Fruit fly (Drosophila melanogaster) whole organism, pupa: Measurements from ENCODE around the gene Ugt302E1.

ENCODE experiments used
- CG10348 ChIP-seq: fragments of 200-800 bp; sonication (Bioruptor generic); IDR thresholded peaks from 2 replicates; pipeline ENCODE4 v1.3.6; 2022; ENCODE audit warnings: missing biosample characterization, missing genetic modification characterization
- CG12605 ChIP-seq: fragments of 200-800 bp; sonication (Bioruptor generic); IDR thresholded peaks from 2 replicates; pipeline ENCODE4 v1.3.6; 2022; ENCODE audit warnings: missing biosample characterization, missing genetic modification characterization
- CG13204 ChIP-seq: fragments of 200-800 bp; sonication (Bioruptor generic); optimal IDR thresholded peaks from 2 replicates; lab custom pipeline; 2018; ENCODE audit warnings: missing biosample characterization, mild to moderate bottlenecking, missing genetic modification characterization, moderate library complexity
- CG14655 ChIP-seq: fragments of 200-800 bp; sonication (Bioruptor generic); optimal IDR thresholded peaks from 3 replicates; lab custom pipeline; 2017; ENCODE audit warnings: mild to moderate bottlenecking, missing biosample characterization, missing genetic modification reagents, missing genetic modification characterization
- CG15710 ChIP-seq: fragments of 200-800 bp; sonication (Bioruptor generic); optimal IDR thresholded peaks from 2 replicates; lab custom pipeline; 2018; ENCODE audit warnings: missing biosample characterization, mild to moderate bottlenecking, missing genetic modification characterization, moderate library complexity
- CG17806 ChIP-seq: fragments of 200-800 bp; sonication (Bioruptor generic); optimal IDR thresholded peaks from 2 replicates; lab custom pipeline; 2018; ENCODE audit warnings: missing biosample characterization, mild to moderate bottlenecking, missing genetic modification characterization, moderate library complexity
- CG32121 ChIP-seq: fragments of 200-800 bp; sonication (Bioruptor generic); IDR thresholded peaks from 2 replicates; pipeline ENCODE4 v1.3.6; 2022; ENCODE audit warnings: missing biosample characterization, missing genetic modification characterization
- CG34367 ChIP-seq: fragments of 200-800 bp; sonication (Bioruptor generic); optimal IDR thresholded peaks from 2 replicates; lab custom pipeline; 2018; ENCODE audit warnings: missing biosample characterization, mild to moderate bottlenecking, missing genetic modification characterization
- CG4496 ChIP-seq: fragments of 200-800 bp; sonication (Bioruptor generic); IDR thresholded peaks from 3 replicates; pipeline ENCODE4 v1.3.6; 2022; ENCODE audit warnings: missing biosample characterization, missing genetic modification characterization
- CG8159 ChIP-seq: fragments of 200-800 bp; sonication (Bioruptor generic); optimal IDR thresholded peaks from 3 replicates; lab custom pipeline; 2018; ENCODE audit warnings: missing biosample characterization, mild to moderate bottlenecking, missing genetic modification characterization, moderate library complexity
- CG8301 ChIP-seq: fragments of 200-800 bp; sonication (Bioruptor generic); optimal IDR thresholded peaks from 2 replicates; lab custom pipeline; 2018; ENCODE audit warnings: missing biosample characterization, mild to moderate bottlenecking, missing genetic modification characterization
- CG9948 ChIP-seq: fragments of 200-800 bp; sonication (Bioruptor generic); optimal IDR thresholded peaks from 2 replicates; lab custom pipeline; 2018; ENCODE audit warnings: missing biosample characterization, mild to moderate bottlenecking, missing genetic modification characterization, moderate library complexity
- D1 ChIP-seq: fragments of 200-800 bp; sonication (Bioruptor generic); optimal IDR thresholded peaks from 2 replicates; lab custom pipeline; 2018; ENCODE audit warnings: missing biosample characterization, mild to moderate bottlenecking, missing genetic modification characterization, moderate library complexity
- EcR ChIP-seq: fragments of 200-800 bp; sonication (Bioruptor generic); optimal IDR thresholded peaks from 3 replicates; lab custom pipeline; 2019; ENCODE audit warnings: missing biosample characterization, missing genetic modification characterization, mild to moderate bottlenecking, moderate library complexity, missing genetic modification reagents
- Ets98B ChIP-seq: fragments of 200-800 bp; sonication (Bioruptor generic); IDR thresholded peaks from 2 replicates; pipeline ENCODE4 v1.3.6; 2022; ENCODE audit warnings: missing biosample characterization, missing genetic modification characterization
- Pif1A ChIP-seq: fragments of 200-800 bp; sonication (Bioruptor generic); optimal IDR thresholded peaks from 3 replicates; lab custom pipeline; 2016; ENCODE audit warnings: missing biosample characterization, missing genetic modification characterization
- Pif1B ChIP-seq: fragments of 200-800 bp; sonication (Bioruptor generic); optimal IDR thresholded peaks from 3 replicates; lab custom pipeline; 2016; ENCODE audit warnings: missing biosample characterization, missing genetic modification characterization
- Snoo ChIP-seq: fragments of 200-800 bp; sonication (Bioruptor generic); optimal IDR thresholded peaks from 3 replicates; lab custom pipeline; 2017; ENCODE audit warnings: missing biosample characterization, mild to moderate bottlenecking, missing genetic modification characterization, inconsistent platforms
- fd96Ca ChIP-seq: fragments of 200-800 bp; sonication (Bioruptor generic); IDR thresholded peaks from 3 replicates; pipeline ENCODE4 v1.3.6; 2022; ENCODE audit warnings: missing biosample characterization, missing genetic modification characterization
- gl ChIP-seq: fragments of 200-800 bp; sonication (Bioruptor generic); optimal IDR thresholded peaks from 2 replicates; lab custom pipeline; 2018; ENCODE audit warnings: missing biosample characterization, mild to moderate bottlenecking, missing genetic modification characterization
- rn ChIP-seq: fragments of 200-800 bp; sonication (Bioruptor generic); IDR thresholded peaks from 2 replicates; pipeline ENCODE4 v1.3.6; 2022; ENCODE audit warnings: missing biosample characterization, missing genetic modification characterization

The Ugt302E1 gene

DNA sequence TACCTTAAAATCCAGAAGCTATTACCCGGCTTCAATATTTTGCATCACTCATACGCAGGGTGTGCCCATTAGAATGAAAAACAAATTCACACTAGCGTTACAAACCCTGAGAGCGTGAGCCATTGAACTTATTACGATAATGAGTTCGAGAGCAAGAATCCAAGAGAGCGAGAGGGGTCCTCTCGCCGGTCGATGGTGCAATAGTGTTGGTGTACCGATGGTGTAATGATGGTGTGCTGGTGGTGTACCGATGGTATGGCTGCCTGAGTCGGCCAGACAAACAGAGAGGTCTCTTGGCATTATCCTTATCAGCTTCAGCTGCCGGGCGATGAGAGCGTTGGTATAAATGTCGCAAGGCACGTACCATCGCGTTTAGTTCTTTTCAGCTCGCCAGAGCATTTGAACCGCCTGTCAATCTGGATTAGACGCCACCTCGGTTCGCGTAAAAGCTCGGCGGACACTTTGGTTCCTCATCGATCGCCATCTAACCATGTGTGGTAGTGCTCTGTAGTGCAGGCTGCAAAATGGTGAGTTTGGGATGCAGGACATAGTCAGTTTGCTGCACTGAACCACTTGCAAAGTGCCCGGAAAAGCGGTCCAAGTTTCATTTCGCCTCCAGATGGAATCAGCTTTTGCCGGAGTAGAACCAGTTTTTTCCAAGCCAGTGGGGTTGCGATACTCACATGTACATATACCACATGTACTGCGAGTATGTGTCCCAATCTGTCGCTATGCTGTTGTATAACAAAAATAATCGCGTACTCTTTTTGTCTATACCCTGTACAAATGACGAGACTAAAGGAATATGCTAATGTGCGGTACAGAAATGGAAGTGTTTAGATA lies 45.8 kb downstream of the Ugt302E1 start:
- TF ChIP-seq Pif1A (GFP tag; lab: Kevin White, UChicago): no peak
- TF ChIP-seq CG10348 (GFP tag; lab: Robert Waterston, UW): no peak
- no peak for TF ChIP-seq CG13204 (GFP tag; lab: Kevin White, UChicago)
- TF ChIP-seq CG8301: no peak
- TF ChIP-seq EcR: peak; percentile 94
- no peak for TF ChIP-seq CG8159

- no peak for TF ChIP-seq CG13204 (GFP tag; lab: Kevin White, UChicago)
- peak; percentile 64 for TF ChIP-seq CG17806 (tag; lab: Kevin White, UChicago)
- peak; percentile 65; the same call in 2 of the 3 replicates for TF ChIP-seq CG4496 (GFP tag; lab: Robert Waterston, UW)
- TF ChIP-seq fd96Ca (GFP tag; lab: Robert Waterston, UW): peak; percentile 71; the same call in 2 of the 3 replicates
- peak; percentile 24 for TF ChIP-seq CG34367 (tag; lab: Kevin White, UChicago)
- no peak for TF ChIP-seq CG12605 (GFP tag; lab: Robert Waterston, UW)
- TF ChIP-seq CG32121 (GFP tag; lab: Robert Waterston, UW): peak; percentile 67
- peak; percentile 50 for TF ChIP-seq CG9948
- TF ChIP-seq Ets98B: peak; percentile 57; the same call in 1 of the 2 replicates
- TF ChIP-seq EcR: no peak
- TF ChIP-seq CG8301: peak; percentile 57
- no peak for TF ChIP-seq CG10348 (GFP tag; lab: Robert Waterston, UW)
- TF ChIP-seq Pif1B (GFP tag; lab: Kevin White, UChicago): peak; percentile 80
- TF ChIP-seq gl (tag; lab: Kevin White, UChicago): no peak
- TF ChIP-seq CG15710 (tag; lab: Kevin White, UChicago): peak; percentile 49
- peak; percentile 67 for TF ChIP-seq CG8159
- TF ChIP-seq Snoo: peak; percentile 62
- peak; percentile 81 for TF ChIP-seq Pif1A (GFP tag; lab: Kevin White, UChicago)
- peak; percentile 67 for TF ChIP-seq CG14655 (GFP tag; lab: Kevin White, UChicago)
- no peak for TF ChIP-seq rn (GFP tag; lab: Robert Waterston, UW)
- TF ChIP-seq D1: no peak
Observed at dm6 chr3R:11200885-11201421, 46.5 kb downstream of the Ugt302E1 start.
